Fruit fly (Drosophila melanogaster) whole organism, embryonic: ENCODE results near the gene Rrp1.
A peak's percentile ranks its signal among the peaks of the same experiment; 100 is the strongest.

ENCODE experiments used
- ATbp ChIP-seq: fragments of 200-800 bp; sonication (Bioruptor generic); optimal IDR thresholded peaks from 2 replicates; lab custom pipeline; 2017; ENCODE audit warnings: missing biosample characterization, mild to moderate bottlenecking, missing genetic modification characterization, missing genetic modification reagents
- Antp ChIP-seq: fragments of 200-800 bp; sonication (Bioruptor generic); optimal IDR thresholded peaks from 3 replicates; lab custom pipeline; 2016; ENCODE audit warnings: missing biosample characterization, missing genetic modification characterization
- B-H1 ChIP-seq: fragments of 200-800 bp; sonication (Bioruptor generic); IDR thresholded peaks from 3 replicates; pipeline ENCODE4 v1.3.6; 2022; ENCODE audit warnings: missing biosample characterization, missing genetic modification characterization
- C15 ChIP-seq: fragments of 200-800 bp; sonication (Bioruptor generic); IDR thresholded peaks from 3 replicates; pipeline ENCODE4 v1.3.6; 2022; ENCODE audit warnings: missing biosample characterization, missing genetic modification characterization
- CG1233 ChIP-seq: fragments of 200-800 bp; sonication (Bioruptor generic); optimal IDR thresholded peaks from 4 replicates; lab custom pipeline; 2018; ENCODE audit warnings: missing biosample characterization, mild to moderate bottlenecking, missing genetic modification characterization
- CG12942 ChIP-seq: fragments of 200-800 bp; sonication (Bioruptor generic); optimal IDR thresholded peaks from 3 replicates; lab custom pipeline; 2016; ENCODE audit warnings: missing biosample characterization, missing genetic modification characterization
- CG15011 ChIP-seq: fragments of 200-800 bp; sonication (Bioruptor generic); optimal IDR thresholded peaks from 3 replicates; lab custom pipeline; 2018; ENCODE audit warnings: missing biosample characterization, mild to moderate bottlenecking, missing genetic modification characterization
- CG15073 ChIP-seq: fragments of 200-800 bp; sonication (Bioruptor generic); optimal IDR thresholded peaks from 2 replicates; lab custom pipeline; 2016; ENCODE audit warnings: missing biosample characterization, missing genetic modification characterization
- CG1529 ChIP-seq: fragments of 200-800 bp; sonication (Bioruptor generic); optimal IDR thresholded peaks from 3 replicates; lab custom pipeline; 2018; ENCODE audit warnings: missing biosample characterization, missing genetic modification characterization
- CG15696 ChIP-seq: fragments of 200-800 bp; sonication (Bioruptor generic); optimal IDR thresholded peaks from 2 replicates; lab custom pipeline; 2019; ENCODE audit warnings: missing biosample characterization, mild to moderate bottlenecking, missing genetic modification characterization, moderate library complexity
- CG16779 ChIP-seq: fragments of 200-800 bp; sonication (Bioruptor generic); IDR thresholded peaks from 2 replicates; pipeline ENCODE4 v1.3.6; 2022; ENCODE audit warnings: missing biosample characterization, missing genetic modification characterization
- CG16815 ChIP-seq: fragments of 200-800 bp; sonication (Bioruptor generic); optimal IDR thresholded peaks from 3 replicates; lab custom pipeline; 2017; ENCODE audit warnings: missing biosample characterization, mild to moderate bottlenecking, missing genetic modification characterization
- CG16863 ChIP-seq: fragments of 200-800 bp; sonication (Bioruptor generic); optimal IDR thresholded peaks from 3 replicates; lab custom pipeline; 2016; ENCODE audit warnings: missing biosample characterization, missing genetic modification characterization
- CG17612 ChIP-seq: fragments of 200-800 bp; sonication (Bioruptor generic); IDR thresholded peaks from 2 replicates; pipeline ENCODE4 v1.3.6; 2022; ENCODE audit warnings: missing biosample characterization, missing genetic modification characterization
- CG30020 ChIP-seq: fragments of 200-800 bp; optimal IDR thresholded peaks from 2 replicates; lab custom pipeline; 2019; ENCODE audit warnings: missing biosample characterization, mild to moderate bottlenecking, missing genetic modification characterization, moderate library complexity
- CG30403 ChIP-seq: fragments of 200-800 bp; sonication (Bioruptor generic); optimal IDR thresholded peaks from 3 replicates; lab custom pipeline; 2016; ENCODE audit warnings: missing biosample characterization, missing genetic modification characterization
- CG3847 ChIP-seq: fragments of 200-800 bp; sonication (Bioruptor generic); IDR thresholded peaks from 2 replicates; pipeline ENCODE4 v1.3.6; 2022; ENCODE audit warnings: missing biosample characterization, missing genetic modification characterization
- CG3995 ChIP-seq: fragments of 200-800 bp; sonication (Bioruptor generic); optimal IDR thresholded peaks from 3 replicates; lab custom pipeline; 2016; ENCODE audit warnings: missing biosample characterization, missing genetic modification characterization
- CG6175 ChIP-seq: fragments of 200-800 bp; sonication (Bioruptor generic); IDR thresholded peaks from 3 replicates; pipeline ENCODE4 v1.3.6; 2022; ENCODE audit warnings: missing biosample characterization, missing genetic modification characterization
- CG7556 ChIP-seq: fragments of 200-800 bp; sonication (Bioruptor generic); optimal IDR thresholded peaks from 2 replicates; lab custom pipeline; 2017; ENCODE audit warnings: missing biosample characterization, mild to moderate bottlenecking, missing genetic modification characterization
- CG7839 ChIP-seq: fragments of 200-800 bp; sonication (Bioruptor generic); optimal IDR thresholded peaks from 3 replicates; lab custom pipeline; 2018; ENCODE audit warnings: missing biosample characterization, mild to moderate bottlenecking, missing genetic modification characterization, moderate library complexity
- Camta ChIP-seq: fragments of 200-800 bp; sonication (Bioruptor generic); optimal IDR thresholded peaks from 2 replicates; lab custom pipeline; 2016; ENCODE audit warnings: missing biosample characterization, missing genetic modification characterization
- Drgx ChIP-seq: fragments of 200-800 bp; sonication (Bioruptor generic); IDR thresholded peaks from 2 replicates; pipeline ENCODE4 v1.3.6; 2022; ENCODE audit warnings: missing biosample characterization, missing genetic modification characterization
- Elba2 ChIP-seq: fragments of 200-800 bp; sonication (Bioruptor generic); optimal IDR thresholded peaks from 3 replicates; lab custom pipeline; 2016; ENCODE audit warnings: missing biosample characterization, missing genetic modification characterization
- Ets97D ChIP-seq: fragments of 200-800 bp; sonication (Bioruptor generic); optimal IDR thresholded peaks from 3 replicates; lab custom pipeline; 2016; ENCODE audit warnings: missing biosample characterization, missing genetic modification characterization
- HLH4C ChIP-seq: fragments of 200-800 bp; sonication (Bioruptor generic); IDR thresholded peaks from 3 replicates; pipeline ENCODE4 v1.3.6; 2022; ENCODE audit warnings: missing biosample characterization, missing genetic modification characterization; ENCODE audit not compliant: partially characterized antibody
- MESR4 ChIP-seq: fragments of 200-800 bp; sonication (Bioruptor generic); optimal IDR thresholded peaks from 2 replicates; lab custom pipeline; 2018; ENCODE audit warnings: missing biosample characterization, mild to moderate bottlenecking, missing genetic modification characterization, moderate library complexity
- NFAT ChIP-seq: fragments of 200-800 bp; sonication (Bioruptor generic); IDR thresholded peaks from 2 replicates; pipeline ENCODE4 v1.3.6; 2022; ENCODE audit warnings: missing biosample characterization, missing genetic modification characterization
- Nf-YB ChIP-seq: fragments of 200-800 bp; sonication (Bioruptor generic); optimal IDR thresholded peaks from 3 replicates; lab custom pipeline; 2019; ENCODE audit warnings: missing biosample characterization, mild to moderate bottlenecking, missing genetic modification characterization, moderate library complexity
- Optix ChIP-seq: fragments of 200-800 bp; sonication (Bioruptor generic); IDR thresholded peaks from 3 replicates; pipeline ENCODE4 v1.3.6; 2022; ENCODE audit warnings: missing biosample characterization, missing genetic modification characterization
- Sox102F ChIP-seq: fragments of 200-800 bp; sonication (Bioruptor generic); optimal IDR thresholded peaks from 2 replicates; lab custom pipeline; 2018; ENCODE audit warnings: missing biosample characterization, mild to moderate bottlenecking, missing genetic modification characterization, moderate library complexity
- Stat92E ChIP-seq, 3 experiments: fragments of >200 bp in 2 of 3; fragments of 200-800 bp in 1 of 3; sonication (Bioruptor generic) in 1 of 3; optimal IDR thresholded peaks; 2 replicates each; lab custom pipeline; 2017 to 2019; ENCODE audit warnings: missing biosample characterization in 3 of 3, missing genetic modification characterization in 3 of 3, mild to moderate bottlenecking in 1 of 3, moderate library complexity in 1 of 3
- Usf ChIP-seq: fragments of 200-800 bp; sonication (Bioruptor generic); optimal IDR thresholded peaks from 2 replicates; lab custom pipeline; 2017; ENCODE audit warnings: missing genotype, missing biosample characterization, missing genetic modification characterization
- ab ChIP-seq: fragments of 200-800 bp; sonication (Bioruptor generic); optimal IDR thresholded peaks from 2 replicates; lab custom pipeline; 2016; ENCODE audit warnings: missing biosample characterization, missing genetic modification characterization
- abd-A ChIP-seq: fragments of 200-800 bp; sonication (Bioruptor generic); optimal IDR thresholded peaks from 3 replicates; lab custom pipeline; 2019; ENCODE audit warnings: missing biosample characterization, mild to moderate bottlenecking, missing genetic modification characterization, moderate library complexity
- ac ChIP-seq: fragments of 200-800 bp; sonication (Bioruptor generic); optimal IDR thresholded peaks from 3 replicates; lab custom pipeline; 2017; ENCODE audit warnings: missing biosample characterization, mild to moderate bottlenecking, missing genetic modification characterization
- bsh ChIP-seq, 2 experiments: fragments of 200-800 bp; sonication (Bioruptor generic); optimal IDR thresholded peaks; 2 replicates each; lab custom pipeline; 2017 to 2018; ENCODE audit warnings: mild to moderate bottlenecking in 2 of 2, missing biosample characterization in 2 of 2, missing genetic modification characterization in 2 of 2, moderate library complexity in 1 of 2
- crp ChIP-seq, 2 experiments: fragments of 200-800 bp; sonication (Bioruptor generic); optimal IDR thresholded peaks; 2 replicates in 1 of 2; 3 replicates in 1 of 2; lab custom pipeline; 2017; ENCODE audit warnings: missing biosample characterization in 2 of 2, missing genetic modification characterization in 2 of 2, mild to moderate bottlenecking in 1 of 2, moderate library complexity in 1 of 2
- cwo ChIP-seq: fragments of 200-800 bp; sonication (Bioruptor generic); optimal IDR thresholded peaks from 3 replicates; lab custom pipeline; 2017; ENCODE audit warnings: missing biosample characterization, missing genetic modification characterization, mild to moderate bottlenecking, moderate library complexity, missing genetic modification reagents
- dmrt99B ChIP-seq: fragments of 200-800 bp; sonication (Bioruptor generic); optimal IDR thresholded peaks from 2 replicates; lab custom pipeline; 2018; ENCODE audit warnings: missing biosample characterization, mild to moderate bottlenecking, missing genetic modification characterization, moderate library complexity
- lab ChIP-seq: fragments of 200-800 bp; sonication (Bioruptor generic); optimal IDR thresholded peaks from 3 replicates; lab custom pipeline; 2017; ENCODE audit warnings: missing biosample characterization, missing genetic modification characterization, mild to moderate bottlenecking, moderate library complexity, missing genetic modification reagents
- lmd ChIP-seq: fragments of 200-800 bp; sonication (Bioruptor generic); IDR thresholded peaks from 2 replicates; pipeline ENCODE4 v1.3.6; 2022; ENCODE audit warnings: missing biosample characterization, missing genetic modification characterization
- nerfin-1 ChIP-seq: fragments of 200-800 bp; sonication (Bioruptor generic); optimal IDR thresholded peaks from 3 replicates; lab custom pipeline; 2019; ENCODE audit warnings: missing biosample characterization, mild to moderate bottlenecking, missing genetic modification characterization, moderate library complexity
- pb ChIP-seq: fragments of 200-800 bp; sonication (Bioruptor generic); optimal IDR thresholded peaks from 3 replicates; lab custom pipeline; 2016; ENCODE audit warnings: missing biosample characterization, missing genetic modification characterization
- peb ChIP-seq: fragments of 200-800 bp; sonication (Bioruptor generic); IDR thresholded peaks from 2 replicates; pipeline ENCODE4 v1.3.6; 2022; ENCODE audit warnings: missing biosample characterization, missing genetic modification characterization
- sna ChIP-seq: fragments of 200-800 bp; sonication (Bioruptor generic); IDR thresholded peaks from 2 replicates; pipeline ENCODE4 v1.3.6; 2022; ENCODE audit warnings: missing biosample characterization, missing genetic modification characterization; ENCODE audit not compliant: partially characterized antibody
- tap ChIP-seq: fragments of 200-800 bp; optimal IDR thresholded peaks from 3 replicates; lab custom pipeline; 2019; ENCODE audit warnings: missing biosample characterization, mild to moderate bottlenecking, missing genetic modification characterization, moderate library complexity
- tll ChIP-seq, 2 experiments: fragments of 200-800 bp in 1 of 2; fragments of >200 bp in 1 of 2; sonication (Bioruptor generic) in 1 of 2; optimal IDR thresholded peaks; 2 replicates each; lab custom pipeline; 2017 to 2019; ENCODE audit warnings: missing biosample characterization in 2 of 2, missing genetic modification characterization in 2 of 2, mild to moderate bottlenecking in 1 of 2, moderate library complexity in 1 of 2
- tna ChIP-seq: fragments of 200-800 bp; sonication (Bioruptor generic); IDR thresholded peaks from 2 replicates; pipeline ENCODE4 v1.3.6; 2022; ENCODE audit warnings: missing biosample characterization, missing genetic modification characterization; ENCODE audit not compliant: partially characterized antibody
- vvl ChIP-seq: fragments of 200-800 bp; sonication (Bioruptor generic); IDR thresholded peaks from 2 replicates; pipeline ENCODE4 v1.3.6; 2022; ENCODE audit warnings: missing biosample characterization, missing genetic modification characterization
- wek ChIP-seq: fragments of 200-800 bp; sonication (Bioruptor generic); optimal IDR thresholded peaks from 3 replicates; lab custom pipeline; 2018; ENCODE audit warnings: missing biosample characterization, mild to moderate bottlenecking, missing genetic modification characterization, moderate library complexity

Gene Rrp1

DNA sequence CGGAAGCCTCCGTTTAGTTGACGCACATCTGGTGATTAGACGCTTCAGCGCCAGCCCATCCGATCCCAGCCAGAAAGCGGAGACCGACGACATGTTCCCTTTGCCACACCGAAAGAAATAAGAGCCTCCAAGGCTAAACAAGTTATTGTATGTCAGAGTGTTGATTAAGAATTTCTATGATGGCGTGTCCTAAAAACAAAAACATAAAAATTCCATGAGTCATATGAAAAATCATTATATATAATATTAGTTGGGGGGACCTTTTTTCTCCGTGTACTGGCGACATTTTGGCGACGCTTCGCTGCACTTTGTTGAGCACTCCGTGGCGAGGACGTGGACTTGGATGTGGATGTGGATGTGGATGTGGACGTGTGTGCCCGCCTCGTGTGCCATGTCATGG lies 40.5 kb upstream of the Rrp1 start (continued):
- peak; percentile 6 for TF ChIP-seq CG1529 (GFP tag; lab: Kevin White, UChicago)
- no peak for TF ChIP-seq abd-A (tag; lab: Kevin White, UChicago)
- TF ChIP-seq Sox102F (GFP tag; lab: Kevin White, UChicago) = peak; percentile 64
- no peak for TF ChIP-seq Usf
- TF ChIP-seq CG30403 = no peak
- TF ChIP-seq bsh (GFP tag; optimal IDR thresholded peaks at IDR 0.05; lab: Kevin White, UChicago) = peak in 1 of 2 experiments; percentile 56
- TF ChIP-seq tna (GFP tag; lab: Robert Waterston, UW) = no peak
- no peak for TF ChIP-seq B-H1 (GFP tag; lab: Robert Waterston, UW)
- no peak for TF ChIP-seq Elba2
- TF ChIP-seq NFAT (GFP tag; lab: Robert Waterston, UW) = no peak
- TF ChIP-seq pb (GFP tag; lab: Kevin White, UChicago) = no peak
- TF ChIP-seq Drgx (GFP tag; lab: Robert Waterston, UW) = peak; percentile 76
- TF ChIP-seq CG3847 = no peak
- TF ChIP-seq ATbp = no peak
- TF ChIP-seq CG12942 (GFP tag; lab: Kevin White, UChicago) = no peak
- no peak for TF ChIP-seq CG16863 (GFP tag; lab: Kevin White, UChicago)
- no peak for TF ChIP-seq Optix (GFP tag; lab: Robert Waterston, UW)
- TF ChIP-seq tap (tag; lab: Kevin White, UChicago) = no peak
- TF ChIP-seq C15 = no peak
- no peak for TF ChIP-seq Nf-YB
- no peak for TF ChIP-seq Camta (GFP tag; lab: Kevin White, UChicago)
- TF ChIP-seq lmd (GFP tag; lab: Robert Waterston, UW) = peak; percentile 44; the same call in 1 of the 2 replicates
- TF ChIP-seq CG6175 (GFP tag; lab: Robert Waterston, UW) = no peak
- TF ChIP-seq CG30020 (tag; lab: Kevin White, UChicago) = no peak
- TF ChIP-seq CG1233 (GFP tag; lab: Kevin White, UChicago) = no peak
- TF ChIP-seq Ets97D = no peak
- no peak for TF ChIP-seq HLH4C
- TF ChIP-seq tll (GFP tag; optimal IDR thresholded peaks at IDR 0.05; lab: Kevin White, UChicago) = no peak
- no peak for TF ChIP-seq lab (GFP tag; lab: Kevin White, UChicago)
- TF ChIP-seq CG17612 (GFP tag; lab: Robert Waterston, UW) = no peak
- no peak for TF ChIP-seq MESR4 (GFP tag; lab: Kevin White, UChicago)
- no peak for TF ChIP-seq CG15011 (GFP tag; lab: Kevin White, UChicago)
- TF ChIP-seq ac = no peak
- TF ChIP-seq CG7556 (GFP tag; lab: Kevin White, UChicago) = no peak
- TF ChIP-seq cwo = no peak
- TF ChIP-seq dmrt99B = no peak
- no peak for TF ChIP-seq wek (GFP tag; lab: Kevin White, UChicago)
- TF ChIP-seq CG15073 = no peak
- no peak for TF ChIP-seq sna (GFP tag; lab: Robert Waterston, UW)
- TF ChIP-seq CG16779 (GFP tag; lab: Robert Waterston, UW) = no peak
- TF ChIP-seq CG7839 = no peak
- no peak for TF ChIP-seq Antp (GFP tag; lab: Kevin White, UChicago)
- no peak for TF ChIP-seq crp (GFP tag; optimal IDR thresholded peaks at IDR 0.05; lab: Kevin White, UChicago)
- peak; percentile 12 for TF ChIP-seq CG15696 (tag; lab: Kevin White, UChicago)
- no peak for TF ChIP-seq CG3995
- TF ChIP-seq ab (GFP tag; lab: Kevin White, UChicago) = no peak
- TF ChIP-seq vvl (GFP tag; lab: Robert Waterston, UW) = peak; percentile 56; the same call in 1 of the 2 replicates
- TF ChIP-seq Stat92E (GFP tag; optimal IDR thresholded peaks at IDR 0.05; lab: Kevin White, UChicago) = no peak
- TF ChIP-seq peb (GFP tag; lab: Robert Waterston, UW) = no peak
- TF ChIP-seq nerfin-1 (tag; lab: Kevin White, UChicago) = no peak
- TF ChIP-seq CG16815 (GFP tag; lab: Kevin White, UChicago) = no peak
